Fruit fly (Drosophila melanogaster): ENCODE data around the gene CG33688.
A peak's percentile ranks its signal among the peaks of the same experiment; 100 is the strongest.

Gene CG33688

DNA sequence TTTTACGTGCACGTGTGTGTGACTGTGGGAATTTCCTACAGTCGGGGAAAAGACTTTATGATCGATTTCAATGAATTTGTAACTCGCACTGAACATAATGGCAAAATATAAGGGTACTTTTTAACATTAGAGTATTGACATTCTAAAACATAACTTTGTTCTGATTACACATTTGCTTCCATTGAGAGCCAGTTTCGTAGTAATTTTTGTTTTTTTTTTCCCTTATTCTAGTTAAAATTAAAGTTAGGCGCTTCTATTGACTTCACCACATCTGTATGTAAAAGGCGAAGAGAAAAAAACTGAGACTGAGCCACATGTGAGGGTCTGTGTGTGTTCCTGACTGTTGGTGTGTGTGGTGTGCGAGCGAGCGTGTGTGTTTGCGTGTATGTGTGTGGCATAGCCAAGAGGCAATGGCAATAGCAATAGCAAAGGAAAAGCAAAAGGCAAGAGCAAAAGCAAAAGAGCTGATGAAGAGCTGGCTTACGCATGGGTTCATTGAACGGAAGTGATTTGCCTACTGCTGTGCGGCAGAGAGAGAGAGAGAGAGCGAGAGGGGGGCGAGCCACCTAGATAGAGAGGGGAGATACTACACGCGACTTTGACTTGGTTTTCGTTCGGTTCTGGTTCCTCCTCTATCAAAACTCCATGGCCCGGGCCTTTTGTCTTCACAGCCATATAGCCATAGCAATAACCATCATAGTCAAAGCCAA, 37.0 kb upstream of the CG33688 start (continued):
- peak; percentile 19 for TF ChIP-seq trem (tag; optimal IDR thresholded peaks at IDR 0.05)
- no peak for TF ChIP-seq CG1603 (tag; optimal IDR thresholded peaks at IDR 0.05)
- TF ChIP-seq Ets65A (GFP tag): peak; percentile 34
- peak; percentile 53 for TF ChIP-seq pb (GFP tag; optimal IDR thresholded peaks at IDR 0.05)
- TF ChIP-seq Med (GFP tag): peak; percentile 82
- peak; percentile 27 for TF ChIP-seq kah (GFP tag; optimal IDR thresholded peaks at IDR 0.05)
- TF ChIP-seq Mad (GFP tag; optimal IDR thresholded peaks at IDR 0.05): peak; percentile 23
- peak; percentile 51 for TF ChIP-seq CG4820 (GFP tag; optimal IDR thresholded peaks at IDR 0.05)
- no peak for TF ChIP-seq CG7745 (tag; optimal IDR thresholded peaks at IDR 0.05)
- no peak for TF ChIP-seq mld (GFP tag; IDR thresholded peaks at IDR 0.05; ENCODE audit: partially characterized antibody)
- peak; percentile 85 for TF ChIP-seq CG13424 (tag; optimal IDR thresholded peaks at IDR 0.05)
- no peak for TF ChIP-seq Neu2 (GFP tag; optimal IDR thresholded peaks at IDR 0.05; ENCODE audit: borderline replicate concordance)
- TF ChIP-seq CG6175 (GFP tag; IDR thresholded peaks at IDR 0.05): peak; percentile 65; the same call in 1 of the 3 replicates
- no peak for TF ChIP-seq pan (optimal IDR thresholded peaks at IDR 0.05)
- peak in 1 of 2 experiments; percentile 52 for TF ChIP-seq pan (GFP tag; optimal IDR thresholded peaks at IDR 0.05 in 1 of 2, IDR thresholded peaks at IDR 0.05 in 1 of 2)
- TF ChIP-seq CG2889 (GFP tag; IDR thresholded peaks at IDR 0.05): no peak
- TF ChIP-seq Deaf1 (tag; optimal IDR thresholded peaks at IDR 0.05): peak; percentile 37
- no peak for TF ChIP-seq CG3838 (GFP tag; optimal IDR thresholded peaks at IDR 0.05)
- TF ChIP-seq jigr1 (GFP tag; IDR thresholded peaks at IDR 0.05): no peak
- TF ChIP-seq CG13296 (GFP tag; optimal IDR thresholded peaks at IDR 0.05): peak; percentile 75
- peak; percentile 64 for TF ChIP-seq Xbp1 (GFP tag; optimal IDR thresholded peaks at IDR 0.05)
- peak; percentile 71 for TF ChIP-seq her (GFP tag; optimal IDR thresholded peaks at IDR 0.05)
- TF ChIP-seq bab2 (GFP tag; optimal IDR thresholded peaks at IDR 0.05): peak; percentile 48
- TF ChIP-seq CG17568 (GFP tag; optimal IDR thresholded peaks at IDR 0.05): peak; percentile 62
- peak; percentile 67 for TF ChIP-seq gcm (GFP tag; optimal IDR thresholded peaks at IDR 0.05)
- no peak for TF ChIP-seq ranshi (GFP tag; IDR thresholded peaks at IDR 0.05)
- no peak for TF ChIP-seq pfk (GFP tag; optimal IDR thresholded peaks at IDR 0.05)
- peak; percentile 69 for TF ChIP-seq CG6813 (GFP tag; optimal IDR thresholded peaks at IDR 0.05)
- TF ChIP-seq Usf (GFP tag; optimal IDR thresholded peaks at IDR 0.05): peak; percentile 42
- TF ChIP-seq CG3065 (GFP tag; optimal IDR thresholded peaks at IDR 0.05): no peak
- no peak for TF ChIP-seq CG6654 (GFP tag; optimal IDR thresholded peaks at IDR 0.05)
- TF ChIP-seq row (GFP tag; IDR thresholded peaks at IDR 0.05): peak; percentile 87
- TF ChIP-seq CG15601 (tag; optimal IDR thresholded peaks at IDR 0.05): peak; percentile 80
- TF ChIP-seq Stat92E (GFP tag; optimal IDR thresholded peaks at IDR 0.05): no peak
- TF ChIP-seq CG18011 (GFP tag; optimal IDR thresholded peaks at IDR 0.05): peak; percentile 58
- TF ChIP-seq aop (GFP tag; IDR thresholded peaks at IDR 0.05): no peak; the same call in 1 of the 2 replicates
- peak; percentile 55 for TF ChIP-seq Asciz (GFP tag; optimal IDR thresholded peaks at IDR 0.05)
- peak; percentile 41 for TF ChIP-seq MTF-1 (GFP tag; optimal IDR thresholded peaks at IDR 0.05; ENCODE audit: borderline replicate concordance)
- TF ChIP-seq CG8281 (tag; optimal IDR thresholded peaks at IDR 0.05): peak; percentile 29
- peak; percentile 64 for TF ChIP-seq tio (GFP tag; optimal IDR thresholded peaks at IDR 0.05)
- no peak for TF ChIP-seq CG16779 (GFP tag; IDR thresholded peaks at IDR 0.05)
- peak; percentile 87 for TF ChIP-seq sens (GFP tag)
- peak; percentile 79 for TF ChIP-seq CG8924 (tag; optimal IDR thresholded peaks at IDR 0.05)
- TF ChIP-seq gsb (GFP tag; IDR thresholded peaks at IDR 0.05): peak; percentile 39; the same call in 1 of the 2 replicates
- peak; percentile 63 for TF ChIP-seq phol (tag; optimal IDR thresholded peaks at IDR 0.05)
- peak; percentile 16 for TF ChIP-seq jing (GFP tag; optimal IDR thresholded peaks at IDR 0.05)
- TF ChIP-seq CG30020 (tag; optimal IDR thresholded peaks at IDR 0.05): no peak
- no peak for TF ChIP-seq Dfd (GFP tag; optimal IDR thresholded peaks at IDR 0.05)
- peak; percentile 33 for TF ChIP-seq CG1647 (GFP tag; optimal IDR thresholded peaks at IDR 0.05)

Measured in whole organism, embryonic.